Worm (Caenorhabditis elegans): ENCODE results near the gene T10B5.7.

DNA sequence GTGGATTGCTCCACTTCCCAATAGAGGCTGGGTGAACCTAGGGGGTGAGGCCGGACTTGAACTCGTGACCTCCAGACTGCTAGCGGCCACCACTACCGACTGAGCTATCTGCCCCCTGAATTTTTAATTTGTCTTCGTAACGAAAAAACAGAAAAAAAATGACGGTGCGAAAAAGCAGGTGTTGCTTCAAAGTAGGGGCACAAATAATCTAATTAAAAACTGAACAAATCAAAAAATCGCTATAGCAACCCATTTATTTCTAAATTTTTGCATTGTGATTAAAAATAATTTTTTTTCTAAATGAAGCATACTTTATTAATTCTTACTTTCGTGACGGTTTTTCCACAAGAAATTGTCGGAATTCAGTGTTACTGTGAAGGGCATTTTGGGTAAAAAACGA is 48.1 kb upstream of the T10B5.7 start, which contains the start of gene F36H9.10:
- TF ChIP-seq mdl-1 (tag; optimal IDR thresholded peaks at IDR 0.05), result no peak
- TF ChIP-seq pha-4 (tag; optimal IDR thresholded peaks at IDR 0.05), result no peak
- no peak for TF ChIP-seq pqm-1 (tag; optimal IDR thresholded peaks at IDR 0.05)

All from whole organism, L3 larva.